Fruit fly (Drosophila melanogaster) whole organism, embryonic: ENCODE measurements around the gene CG6023.

Experiments
- Atf3 ChIP-seq: fragments of 200-800 bp; sonication (Bioruptor generic); optimal IDR thresholded peaks from 3 replicates; lab custom pipeline; 2016; ENCODE audit warnings: missing biosample characterization, missing genetic modification characterization
- Bdp1 ChIP-seq: fragments of 200-800 bp; sonication (Bioruptor generic); optimal IDR thresholded peaks from 3 replicates; lab custom pipeline; 2016; ENCODE audit warnings: missing biosample characterization, missing genetic modification characterization
- CG12155 ChIP-seq: fragments of 200-800 bp; sonication (Bioruptor generic); optimal IDR thresholded peaks from 3 replicates; lab custom pipeline; 2016; ENCODE audit warnings: missing biosample characterization, missing genetic modification characterization
- CG12659 ChIP-seq: fragments of 200-800 bp; sonication (Bioruptor generic); optimal IDR thresholded peaks from 3 replicates; lab custom pipeline; 2017; ENCODE audit warnings: mild to moderate bottlenecking, missing biosample characterization, missing genetic modification reagents, missing genetic modification characterization
- CG17385 ChIP-seq: fragments of 200-800 bp; sonication (Bioruptor generic); optimal IDR thresholded peaks from 3 replicates; lab custom pipeline; 2018; ENCODE audit warnings: missing biosample characterization, mild to moderate bottlenecking, missing genetic modification characterization
- CG18011 ChIP-seq: fragments of 200-800 bp; sonication (Bioruptor generic); optimal IDR thresholded peaks from 2 replicates; lab custom pipeline; 2017; ENCODE audit warnings: missing biosample characterization, missing genetic modification characterization, mild to moderate bottlenecking, moderate library complexity, missing genotype
- CG2199 ChIP-seq: fragments of 200-800 bp; sonication (Bioruptor generic); IDR thresholded peaks from 3 replicates; pipeline ENCODE4 v1.3.6; 2022; ENCODE audit warnings: missing biosample characterization, missing genetic modification characterization
- CG3163 ChIP-seq: fragments of 200-800 bp; sonication (Bioruptor generic); optimal IDR thresholded peaks from 3 replicates; lab custom pipeline; 2016; ENCODE audit warnings: missing biosample characterization, missing genetic modification characterization
- CG32772 ChIP-seq: fragments of 200-800 bp; sonication (Bioruptor generic); IDR thresholded peaks from 2 replicates; pipeline ENCODE4 v1.3.6; 2022; ENCODE audit warnings: missing biosample characterization, missing genetic modification characterization
- CG33557 ChIP-seq: fragments of 200-800 bp; sonication (Bioruptor generic); optimal IDR thresholded peaks from 2 replicates; lab custom pipeline; 2019; ENCODE audit warnings: missing biosample characterization, mild to moderate bottlenecking, missing genetic modification characterization, moderate library complexity
- CG34376 ChIP-seq: fragments of 200-800 bp; sonication (Bioruptor generic); optimal IDR thresholded peaks from 2 replicates; lab custom pipeline; 2018; ENCODE audit warnings: missing biosample characterization, mild to moderate bottlenecking, missing genetic modification characterization
- CG4424 ChIP-seq: fragments of 200-800 bp; sonication (Bioruptor generic); optimal IDR thresholded peaks from 3 replicates; lab custom pipeline; 2016; ENCODE audit warnings: missing biosample characterization, missing genetic modification characterization
- CG5180 ChIP-seq: fragments of 200-800 bp; sonication (Bioruptor generic); optimal IDR thresholded peaks from 3 replicates; lab custom pipeline; 2017; ENCODE audit warnings: missing biosample characterization, missing genetic modification characterization, mild to moderate bottlenecking, moderate library complexity, missing genetic modification reagents
- CG6175 ChIP-seq: fragments of 200-800 bp; sonication (Bioruptor generic); IDR thresholded peaks from 3 replicates; pipeline ENCODE4 v1.3.6; 2022; ENCODE audit warnings: missing biosample characterization, missing genetic modification characterization
- CG6272 ChIP-seq: fragments of 200-800 bp; sonication (Bioruptor generic); IDR thresholded peaks from 2 replicates; pipeline ENCODE4 v1.3.6; 2022; ENCODE audit warnings: missing biosample characterization, missing genetic modification characterization
- CG6813 ChIP-seq: fragments of 200-800 bp; sonication (Bioruptor generic); optimal IDR thresholded peaks from 2 replicates; lab custom pipeline; 2017; ENCODE audit warnings: missing biosample characterization, missing genetic modification characterization, mild to moderate bottlenecking, moderate library complexity, missing genetic modification reagents
- CG8089 ChIP-seq: fragments of 200-800 bp; sonication (Bioruptor generic); optimal IDR thresholded peaks from 3 replicates; lab custom pipeline; 2016; ENCODE audit warnings: missing biosample characterization, missing genetic modification characterization
- CG8924 ChIP-seq: fragments of 200-800 bp; optimal IDR thresholded peaks from 3 replicates; lab custom pipeline; 2019; ENCODE audit warnings: missing biosample characterization, mild to moderate bottlenecking, missing genetic modification characterization, moderate library complexity
- CG9727 ChIP-seq: fragments of 200-800 bp; sonication (Bioruptor generic); optimal IDR thresholded peaks from 3 replicates; lab custom pipeline; 2017; ENCODE audit warnings: missing biosample characterization, mild to moderate bottlenecking, missing genetic modification characterization
- CoRest ChIP-seq: fragments of 200-800 bp; sonication (Bioruptor generic); optimal IDR thresholded peaks from 3 replicates; lab custom pipeline; 2018; ENCODE audit warnings: missing biosample characterization, mild to moderate bottlenecking, missing genetic modification characterization, moderate library complexity
- Dek ChIP-seq: fragments of 200-800 bp; sonication (Bioruptor generic); optimal IDR thresholded peaks from 3 replicates; lab custom pipeline; 2019; ENCODE audit warnings: missing biosample characterization, mild to moderate bottlenecking, missing genetic modification characterization, moderate library complexity
- Mes4 ChIP-seq: fragments of 200-800 bp; sonication (Bioruptor generic); optimal IDR thresholded peaks from 2 replicates; lab custom pipeline; 2016; ENCODE audit warnings: missing biosample characterization, missing genetic modification characterization
- NfI ChIP-seq: fragments of 200-800 bp; sonication (Bioruptor generic); optimal IDR thresholded peaks from 3 replicates; lab custom pipeline; 2018; ENCODE audit warnings: missing biosample characterization, mild to moderate bottlenecking, missing genetic modification characterization, moderate library complexity
- PHDP ChIP-seq: fragments of 200-800 bp; sonication (Bioruptor generic); optimal IDR thresholded peaks from 3 replicates; lab custom pipeline; 2018; ENCODE audit warnings: missing biosample characterization, mild to moderate bottlenecking, missing genetic modification characterization, moderate library complexity
- Sox100B ChIP-seq: fragments of 200-800 bp; sonication (Bioruptor generic); optimal IDR thresholded peaks from 3 replicates; lab custom pipeline; 2018; ENCODE audit warnings: missing biosample characterization, mild to moderate bottlenecking, missing genetic modification characterization
- ab ChIP-seq: fragments of 200-800 bp; sonication (Bioruptor generic); optimal IDR thresholded peaks from 2 replicates; lab custom pipeline; 2016; ENCODE audit warnings: missing biosample characterization, missing genetic modification characterization
- abd-A ChIP-seq: fragments of 200-800 bp; sonication (Bioruptor generic); optimal IDR thresholded peaks from 3 replicates; lab custom pipeline; 2019; ENCODE audit warnings: missing biosample characterization, mild to moderate bottlenecking, missing genetic modification characterization, moderate library complexity
- bcd ChIP-seq: fragments of 200-800 bp; sonication (Bioruptor generic); optimal IDR thresholded peaks from 2 replicates; lab custom pipeline; 2017; ENCODE audit warnings: missing biosample characterization, mild to moderate bottlenecking, missing genetic modification characterization
- bsh ChIP-seq, 2 experiments: fragments of 200-800 bp; sonication (Bioruptor generic); optimal IDR thresholded peaks; 2 replicates each; lab custom pipeline; 2017 to 2018; ENCODE audit warnings: mild to moderate bottlenecking in 2 of 2, missing biosample characterization in 2 of 2, missing genetic modification characterization in 2 of 2, moderate library complexity in 1 of 2
- cad ChIP-seq: fragments of >200 bp; optimal IDR thresholded peaks from 2 replicates; lab custom pipeline; 2017; ENCODE audit warnings: missing biosample characterization, missing genetic modification characterization
- chif ChIP-seq, 2 experiments: fragments of 200-800 bp; sonication (Bioruptor generic); optimal IDR thresholded peaks; 3 replicates each; lab custom pipeline; 2016; ENCODE audit warnings: missing biosample characterization in 2 of 2, missing genetic modification characterization in 2 of 2
- dmrt11E ChIP-seq: fragments of 200-800 bp; sonication (Bioruptor generic); optimal IDR thresholded peaks from 3 replicates; lab custom pipeline; 2018; ENCODE audit warnings: missing biosample characterization, mild to moderate bottlenecking, missing genetic modification characterization, moderate library complexity
- dpn ChIP-seq, 2 experiments: fragments of 200-800 bp; sonication (Bioruptor generic); optimal IDR thresholded peaks; 3 replicates each; lab custom pipeline; 2016; ENCODE audit warnings: missing biosample characterization in 2 of 2, missing genetic modification characterization in 2 of 2
- dysf ChIP-seq: fragments of 200-800 bp; sonication (Bioruptor generic); IDR thresholded peaks from 3 replicates; pipeline ENCODE4 v1.3.6; 2022; ENCODE audit warnings: missing biosample characterization, missing genetic modification characterization
- grau ChIP-seq: fragments of 200-800 bp; optimal IDR thresholded peaks from 3 replicates; lab custom pipeline; 2019; ENCODE audit warnings: missing biosample characterization, mild to moderate bottlenecking, missing genetic modification characterization, moderate library complexity
- gsb-n ChIP-seq: fragments of 200-800 bp; sonication (Bioruptor generic); optimal IDR thresholded peaks from 3 replicates; lab custom pipeline; 2018; ENCODE audit warnings: missing biosample characterization, mild to moderate bottlenecking, missing genetic modification characterization
- h ChIP-seq: fragments of >200 bp; optimal IDR thresholded peaks from 2 replicates; lab custom pipeline; 2017
- jumu ChIP-seq: fragments of 200-800 bp; sonication (Bioruptor generic); optimal IDR thresholded peaks from 3 replicates; lab custom pipeline; 2016; ENCODE audit warnings: missing biosample characterization, missing genetic modification characterization
- pan ChIP-seq, 4 experiments: fragments of >200 bp in 3 of 4; fragments of 200-800 bp in 1 of 4; sonication (Bioruptor generic) in 1 of 4; optimal IDR thresholded peaks in 3 of 4; IDR thresholded peaks in 1 of 4; 2 replicates each; pipeline versions ENCODE4 v1.3.6 to Lab custom; 2017 to 2022; ENCODE audit warnings: missing biosample characterization in 2 of 4, missing genetic modification characterization in 2 of 4, mixed read lengths in 1 of 4
- row ChIP-seq: fragments of 200-800 bp; sonication (Bioruptor generic); IDR thresholded peaks from 3 replicates; pipeline ENCODE4 v1.3.6; 2022; ENCODE audit warnings: missing biosample characterization, missing genetic modification characterization
- slbo ChIP-seq: fragments of 200-800 bp; sonication (Bioruptor generic); IDR thresholded peaks from 2 replicates; pipeline ENCODE4 v1.3.6; 2022; ENCODE audit warnings: missing biosample characterization, missing genetic modification characterization
- sob ChIP-seq: fragments of 200-800 bp; sonication (Bioruptor generic); IDR thresholded peaks from 2 replicates; pipeline ENCODE4 v1.3.6; 2022; ENCODE audit warnings: missing biosample characterization, missing genetic modification characterization
- tll ChIP-seq, 2 experiments: fragments of 200-800 bp in 1 of 2; fragments of >200 bp in 1 of 2; sonication (Bioruptor generic) in 1 of 2; optimal IDR thresholded peaks; 2 replicates each; lab custom pipeline; 2017 to 2019; ENCODE audit warnings: missing biosample characterization in 2 of 2, missing genetic modification characterization in 2 of 2, mild to moderate bottlenecking in 1 of 2, moderate library complexity in 1 of 2
- tup ChIP-seq: fragments of 200-800 bp; sonication (Bioruptor generic); optimal IDR thresholded peaks from 2 replicates; lab custom pipeline; 2016; ENCODE audit warnings: missing biosample characterization, mild to moderate bottlenecking, missing genetic modification characterization, moderate library complexity
- usp ChIP-seq: fragments of >200 bp; optimal IDR thresholded peaks from 2 replicates; lab custom pipeline; 2017; ENCODE audit warnings: missing biosample characterization, missing genetic modification characterization
- z ChIP-seq: fragments of 200-800 bp; sonication (Bioruptor generic); IDR thresholded peaks from 3 replicates; pipeline ENCODE4 v1.3.6; 2022; ENCODE audit warnings: missing biosample characterization, missing genetic modification characterization

CG6023 gene

dm6 chrX:18319912-18320520, 977 bp downstream of the CG6023 start (continued):
- TF ChIP-seq CoRest (tag; lab: Kevin White, UChicago), result peak; percentile 21
- no peak for TF ChIP-seq CG17385 (GFP tag; lab: Kevin White, UChicago)
- no peak for TF ChIP-seq dpn (GFP tag; optimal IDR thresholded peaks at IDR 0.05; lab: Kevin White, UChicago)
- peak; percentile 40 for TF ChIP-seq slbo (GFP tag; lab: Robert Waterston, UW)
- no peak for TF ChIP-seq PHDP (tag; lab: Kevin White, UChicago)
- TF ChIP-seq z (GFP tag; lab: Robert Waterston, UW), result no peak
- TF ChIP-seq CG34376 (GFP tag; lab: Kevin White, UChicago), result no peak
- TF ChIP-seq cad (GFP tag; lab: Kevin White, UChicago), result no peak
- TF ChIP-seq CG12659 (GFP tag; lab: Kevin White, UChicago), result no peak
- no peak for TF ChIP-seq CG6272 (GFP tag; lab: Robert Waterston, UW)
- no peak for TF ChIP-seq dmrt11E (tag; lab: Kevin White, UChicago)
- TF ChIP-seq gsb-n, result no peak
- no peak for TF ChIP-seq CG32772 (GFP tag; lab: Robert Waterston, UW)
- TF ChIP-seq h, result no peak
- no peak for TF ChIP-seq CG12155
- peak; percentile 14 for TF ChIP-seq NfI
- 0 out of 2 replicates have a peak, but pooled peaks have one; percentile 29 for TF ChIP-seq sob (GFP tag; lab: Robert Waterston, UW)
- no peak for TF ChIP-seq CG5180 (GFP tag; lab: Kevin White, UChicago)
- TF ChIP-seq CG8089 (GFP tag; lab: Kevin White, UChicago), result no peak
- TF ChIP-seq CG8924 (tag; lab: Kevin White, UChicago), result no peak
- no peak for TF ChIP-seq CG3163 (GFP tag; lab: Kevin White, UChicago)
- no peak for TF ChIP-seq usp (GFP tag; lab: Kevin White, UChicago)
- TF ChIP-seq Bdp1, result no peak
- TF ChIP-seq CG6813 (GFP tag; lab: Kevin White, UChicago), result no peak
- peak; percentile 37 for TF ChIP-seq CG9727 (GFP tag; lab: Kevin White, UChicago)
- TF ChIP-seq CG33557, result no peak
- no peak for TF ChIP-seq bcd (GFP tag; lab: Kevin White, UChicago)
- no peak for TF ChIP-seq pan (optimal IDR thresholded peaks at IDR 0.05; lab: Kevin White, UChicago)
- no peak for TF ChIP-seq pan (GFP tag; optimal IDR thresholded peaks at IDR 0.05 in 1 of 2, IDR thresholded peaks at IDR 0.05 in 1 of 2)
- no peak for TF ChIP-seq Dek (tag; lab: Kevin White, UChicago)
- no peak for TF ChIP-seq grau (tag; lab: Kevin White, UChicago)
- TF ChIP-seq Mes4, result no peak
- TF ChIP-seq abd-A (tag; lab: Kevin White, UChicago), result no peak
- no peak for TF ChIP-seq chif (GFP tag; optimal IDR thresholded peaks at IDR 0.05; lab: Kevin White, UChicago)
- TF ChIP-seq ab, result no peak
- TF ChIP-seq tll (GFP tag; optimal IDR thresholded peaks at IDR 0.05; lab: Kevin White, UChicago), result no peak
- TF ChIP-seq Sox100B (GFP tag; lab: Kevin White, UChicago), result no peak
- TF ChIP-seq CG18011 (GFP tag; lab: Kevin White, UChicago), result no peak
- no peak for TF ChIP-seq tup (GFP tag; lab: Kevin White, UChicago)
- 0 out of 3 replicates have a peak, but pooled peaks have one; percentile 66 for TF ChIP-seq CG2199
- TF ChIP-seq bsh (GFP tag; optimal IDR thresholded peaks at IDR 0.05; lab: Kevin White, UChicago), result no peak
- TF ChIP-seq Atf3, result no peak
- peak; percentile 36; the same call in 1 of the 3 replicates for TF ChIP-seq CG6175 (GFP tag; lab: Robert Waterston, UW)
- TF ChIP-seq CG4424, result no peak
- 0 out of 3 replicates have a peak, but pooled peaks have one; percentile 5 for TF ChIP-seq dysf (GFP tag; lab: Robert Waterston, UW)
- TF ChIP-seq jumu (GFP tag; lab: Kevin White, UChicago), result no peak
- 0 out of 3 replicates have a peak, but pooled peaks have one; percentile 7 for TF ChIP-seq row
